Fruit fly (Drosophila melanogaster): ENCODE measurements around the gene Cpr62Ba.

Cpr62Ba gene

dm6 chr3L:1794943-1795696 lies 36.5 kb downstream of the Cpr62Ba start, which contains the start of the genes alpha-Spec, dlt and Cdc37:
Gene alpha-Spec, minus strand, starts transcription at chr3L:1795328.
Gene dlt, minus strand, starts transcription at chr3L:1795328.
Gene Cdc37, plus strand, starts transcription at chr3L:1795392.
- TF ChIP-seq CTCF (optimal IDR thresholded peaks at IDR 0.05) (peak; percentile 89 to 92), CG8478 (optimal IDR thresholded peaks at IDR 0.05) (no peak)

- TF ChIP-seq CG8478 (optimal IDR thresholded peaks at IDR 0.05) (no peak), CTCF (optimal IDR thresholded peaks at IDR 0.05) (no peak)
These were observed 37.2 kb downstream of the Cpr62Ba start for dm6 chr3L:1794164-1794942.

- no peak for TF ChIP-seq CTCF (optimal IDR thresholded peaks at IDR 0.05)
- no peak for TF ChIP-seq CG8478 (optimal IDR thresholded peaks at IDR 0.05)
These were observed 42.2 kb downstream of the Cpr62Ba start for dm6 chr3L:1789339-1789738.

dm6 chr3L:1784092-1784491 lies 47.5 kb downstream of the Cpr62Ba start:
- TF ChIP-seq CG8478 (optimal IDR thresholded peaks at IDR 0.05) (no peak), CTCF (optimal IDR thresholded peaks at IDR 0.05) (no peak)

dm6 chr3L:1777249-1777648 lies 54.3 kb downstream of the Cpr62Ba start, which contains the start of the genes CG2021 and mRpL46:
Gene CG2021, minus strand, starts transcription at chr3L:1777411.
Gene mRpL46, plus strand, starts transcription at chr3L:1777439.
- no peak for TF ChIP-seq CG8478 (optimal IDR thresholded peaks at IDR 0.05)
- TF ChIP-seq CTCF (optimal IDR thresholded peaks at IDR 0.05): no peak

dm6 chr3L:1774713-1775648 lies 56.6 kb downstream of the Cpr62Ba start, which contains the start of the genes CG13933 and PolD2:
Gene CG13933, minus strand, starts transcription at chr3L:1775147.
Gene PolD2, plus strand, starts transcription at chr3L:1775633.
- no peak for TF ChIP-seq CG8478 (optimal IDR thresholded peaks at IDR 0.05)
- no peak for TF ChIP-seq CTCF (optimal IDR thresholded peaks at IDR 0.05)
